Fruit fly (Drosophila melanogaster): ENCODE results near the gene CG15450.

dm6 chrX:20826147-20826546 lies 4.2 kb downstream of the CG15450 start:
- TF ChIP-seq psq (optimal IDR thresholded peaks at IDR 0.05) (no peak), pan (optimal IDR thresholded peaks at IDR 0.05) (no peak), Dll (optimal IDR thresholded peaks at IDR 0.05) (no peak)

Measured in whole organism.